2 worm cellular contexts compared by ENCODE assay signal in the genomic region with DNA sequence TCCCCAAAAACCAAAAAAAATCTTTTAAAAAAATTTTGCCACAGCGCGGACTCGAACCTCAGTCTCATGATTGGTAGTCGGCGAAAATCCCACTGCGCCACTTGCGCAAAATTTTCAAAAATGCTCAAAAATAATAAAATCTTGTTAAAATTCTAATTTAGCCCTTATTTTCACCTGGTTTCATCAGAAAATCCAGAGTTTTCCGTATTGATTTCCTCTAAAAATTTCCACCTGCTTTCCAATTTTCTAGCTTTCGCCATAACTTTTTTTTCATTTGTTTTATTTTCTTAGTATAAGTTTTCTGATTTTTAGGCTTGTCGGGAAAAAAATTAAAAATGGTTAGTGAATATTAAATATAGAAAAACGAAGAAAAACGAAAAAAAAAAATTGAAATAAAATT.
TF ChIP-seq lines count a peak whose summit lies in the region.

No protein-coding gene starts in this region.

TF ChIP-seq in whole organism, L1 larva, 84 proteins besides CTCF, POLR2A, EP300 and RAD21:
- TF ChIP-seq ama-1 (optimal IDR thresholded peaks at IDR 0.05; lab: Kevin White, UChicago) (no peak), nhr-47 (tag; optimal IDR thresholded peaks at IDR 0.05; lab: Kevin White, UChicago) (no peak), lir-3 (tag; optimal IDR thresholded peaks at IDR 0.05; lab: Kevin White, UChicago; ENCODE audit: poor library complexity) (no peak), isw-1 (GFP tag; IDR thresholded peaks at IDR 0.05; lab: Robert Waterston, UW) (no peak), ceh-90 (tag; optimal IDR thresholded peaks at IDR 0.05; lab: Kevin White, UChicago) (no peak), jun-1 (tag; optimal IDR thresholded peaks at IDR 0.05; lab: Kevin White, UChicago) (no peak), skn-1 (tag; optimal IDR thresholded peaks at IDR 0.05; lab: Kevin White, UChicago) (no peak), nhr-76 (tag; optimal IDR thresholded peaks at IDR 0.05; lab: Kevin White, UChicago) (no peak), hlh-4 (tag; optimal IDR thresholded peaks at IDR 0.05; lab: Kevin White, UChicago) (peak; percentile 93), lin-14 (GFP tag; optimal IDR thresholded peaks at IDR 0.05; lab: Kevin White, UChicago) (no peak), sup-37 (GFP tag; optimal IDR thresholded peaks at IDR 0.05; lab: Kevin White, UChicago) (no peak), nhr-71 (tag; optimal IDR thresholded peaks at IDR 0.05; lab: Kevin White, UChicago) (no peak), blmp-1 (tag; optimal IDR thresholded peaks at IDR 0.05; lab: Kevin White, UChicago) (no peak), F16B12.6 (tag; optimal IDR thresholded peaks at IDR 0.05; lab: Kevin White, UChicago) (no peak), fkh-8 (tag; optimal IDR thresholded peaks at IDR 0.05; lab: Kevin White, UChicago) (peak; percentile 18), nhr-20 (tag; optimal IDR thresholded peaks at IDR 0.05; lab: Kevin White, UChicago) (no peak)
TF ChIP-seq in whole organism, L1 larva: peak in this region for 2.

TF ChIP-seq in whole organism, late embryonic, 69 proteins besides CTCF, POLR2A, EP300 and RAD21:
- TF ChIP-seq pag-3 (tag; optimal IDR thresholded peaks at IDR 0.05; lab: Kevin White, UChicago; ENCODE audit: borderline replicate concordance) (no peak), pha-2 (tag; optimal IDR thresholded peaks at IDR 0.05; lab: Kevin White, UChicago) (peak; percentile 2), hlh-6 (tag; optimal IDR thresholded peaks at IDR 0.05; lab: Kevin White, UChicago) (no peak), elt-2 (tag; optimal IDR thresholded peaks at IDR 0.05; lab: Kevin White, UChicago) (no peak)
